Fruit fly (Drosophila melanogaster) whole organism, wandering third instar larva: Measurements from ENCODE around the gene CG10700.
A peak's percentile ranks its signal among the peaks of the same experiment; 100 is the strongest.

Experiments used
- CG32264 ChIP-seq: fragments of 200-800 bp; sonication (Bioruptor generic); optimal IDR thresholded peaks from 2 replicates; lab custom pipeline; 2016; ENCODE audit warnings: missing biosample characterization, missing genetic modification characterization
- GATAd ChIP-seq: sonication (Bioruptor generic); optimal IDR thresholded peaks from 2 replicates; lab custom pipeline; 2016; ENCODE audit warnings: missing biosample characterization, missing genetic modification characterization
- Myc ChIP-seq: fragments of >200 bp; optimal IDR thresholded peaks from 2 replicates; lab custom pipeline; 2017
- br ChIP-seq: fragments of 200-800 bp; sonication (Bioruptor generic); optimal IDR thresholded peaks from 2 replicates; lab custom pipeline; 2016; ENCODE audit warnings: missing biosample characterization, missing genetic modification characterization
- dsf ChIP-seq: sonication (Bioruptor generic); optimal IDR thresholded peaks from 2 replicates; lab custom pipeline; 2016; ENCODE audit warnings: missing biosample characterization, missing genetic modification characterization, borderline replicate concordance
- fru ChIP-seq: fragments of 200-800 bp; sonication (Bioruptor generic); optimal IDR thresholded peaks from 3 replicates; lab custom pipeline; 2016; ENCODE audit warnings: missing biosample characterization, mild to moderate bottlenecking, missing genetic modification characterization
- lola ChIP-seq: fragments of >200 bp; optimal IDR thresholded peaks from 2 replicates; lab custom pipeline; 2017; ENCODE audit warnings: missing biosample characterization, missing genetic modification characterization
- tai ChIP-seq: sonication (Bioruptor generic); optimal IDR thresholded peaks from 2 replicates; lab custom pipeline; 2016; ENCODE audit warnings: missing biosample characterization, missing genetic modification characterization
- usp ChIP-seq: fragments of >200 bp; optimal IDR thresholded peaks from 2 replicates; lab custom pipeline; 2017; ENCODE audit warnings: missing biosample characterization, missing genetic modification characterization

- no peak for TF ChIP-seq dsf (GFP tag; lab: Kevin White, UChicago)
- peak; percentile 41 for TF ChIP-seq fru
- TF ChIP-seq br (GFP tag; lab: Kevin White, UChicago) = no peak
- TF ChIP-seq tai = no peak
- no peak for TF ChIP-seq lola (GFP tag; lab: Kevin White, UChicago)
- no peak for TF ChIP-seq Myc (lab: Kevin White, UChicago)
- no peak for TF ChIP-seq CG32264 (GFP tag; lab: Kevin White, UChicago)
- no peak for TF ChIP-seq GATAd (GFP tag; lab: Kevin White, UChicago)
- no peak for TF ChIP-seq usp (GFP tag; lab: Kevin White, UChicago)
Observed at dm6 chr2L:19120984-19121383, 42.2 kb upstream of the CG10700 start.
